Fruit fly (Drosophila melanogaster) whole organism, larva: ENCODE measurements around the gene kay.

ENCODE experiments used
- noc ChIP-seq: fragments of 200-800 bp; sonication (Bioruptor generic); optimal IDR thresholded peaks from 3 replicates; lab custom pipeline; 2019; ENCODE audit warnings: missing biosample characterization, mild to moderate bottlenecking, missing genetic modification characterization, moderate library complexity

The kay gene

dm6 chr3R:29786016-29786996, 20.5 kb downstream of the kay start:
- TF ChIP-seq noc (tag; lab: Kevin White, UChicago), result no peak

DNA sequence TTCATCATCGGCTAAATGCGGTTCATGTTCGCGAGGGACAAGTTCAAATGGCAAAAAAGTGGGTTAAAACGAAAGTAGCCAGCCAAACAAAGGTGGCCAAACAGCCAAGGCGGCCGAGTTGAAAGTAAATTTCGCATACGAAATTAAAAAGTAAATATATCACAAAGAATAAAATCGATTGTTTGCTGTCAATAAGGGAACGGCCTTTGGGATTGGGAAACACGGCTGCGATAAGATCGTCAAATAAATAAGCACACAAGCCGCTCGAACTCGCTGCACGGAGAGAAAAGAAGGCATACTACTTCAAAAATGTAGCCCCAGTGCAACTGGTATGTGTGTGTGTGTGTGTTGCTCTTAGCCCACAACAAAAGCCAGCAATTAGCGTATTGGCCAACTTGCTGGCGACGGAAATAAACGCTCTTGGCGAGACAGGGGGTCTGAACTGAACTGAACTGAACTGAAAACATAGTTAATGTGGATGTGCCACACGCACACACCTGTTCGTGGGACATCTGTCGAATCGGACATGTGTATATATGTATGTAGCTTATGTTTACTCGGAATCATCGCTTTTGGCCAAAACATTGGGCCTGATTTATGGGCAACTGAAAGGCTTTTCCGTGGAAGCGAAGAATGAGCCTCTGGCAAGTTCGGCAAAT, 22.2 kb downstream of the kay start:
- no peak for TF ChIP-seq noc (tag; lab: Kevin White, UChicago)

DNA sequence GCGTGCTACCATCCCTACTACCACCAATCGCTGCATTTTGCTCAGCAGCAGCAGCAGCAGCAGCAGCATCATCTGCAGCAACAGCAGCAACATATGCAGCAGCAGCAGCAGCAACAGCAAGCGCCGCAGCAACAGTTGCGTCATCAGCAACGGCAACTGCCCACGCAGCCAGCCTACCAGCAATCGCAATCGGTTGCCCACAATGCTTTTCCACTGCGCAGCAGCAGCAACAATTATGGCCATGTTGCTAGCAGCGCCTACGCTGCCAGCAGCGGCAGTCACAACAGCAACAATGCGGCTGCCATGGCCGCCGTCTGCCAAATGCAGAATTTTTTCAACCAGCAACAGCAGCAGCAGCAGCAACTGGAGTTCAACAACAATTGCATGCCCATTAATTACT, 24.4 kb downstream of the kay start:
- TF ChIP-seq noc (tag; lab: Kevin White, UChicago), result no peak

dm6 chr3R:29794161-29794882, 28.5 kb downstream of the kay start, which contains the start of gene sro:
Gene sro, plus strand, starts transcription at chr3R:29794597.
- no peak for TF ChIP-seq noc (tag; lab: Kevin White, UChicago)

DNA sequence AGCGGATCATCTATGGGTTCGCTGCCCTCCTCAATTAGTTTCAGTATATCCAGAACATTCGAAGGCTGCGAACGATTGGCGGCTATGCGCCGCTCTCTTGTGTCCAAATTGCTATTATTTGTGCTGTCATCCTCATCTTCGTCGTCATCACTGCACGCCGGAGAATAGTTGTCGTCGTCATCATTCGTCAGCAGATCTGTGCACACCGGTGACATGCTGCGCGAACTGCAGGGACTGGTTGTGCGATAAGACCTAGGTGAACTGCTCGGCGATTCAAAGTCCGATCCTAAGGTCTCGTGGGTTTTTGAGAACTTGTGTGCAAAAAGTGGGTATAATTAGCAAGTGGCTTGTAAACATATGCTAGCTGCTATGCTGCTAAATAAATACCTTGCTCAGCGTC, 31.4 kb downstream of the kay start:
- no peak for TF ChIP-seq noc (tag; lab: Kevin White, UChicago)

- TF ChIP-seq noc (tag; lab: Kevin White, UChicago), result peak; percentile 45
These were observed 33.3 kb downstream of the kay start, which contains the start of the genes Rnb and Drice for dm6 chr3R:29798966-29799680. Gene Rnb, minus strand, starts transcription at chr3R:29799354. Gene Drice, plus strand, starts transcription at chr3R:29799658.

DNA sequence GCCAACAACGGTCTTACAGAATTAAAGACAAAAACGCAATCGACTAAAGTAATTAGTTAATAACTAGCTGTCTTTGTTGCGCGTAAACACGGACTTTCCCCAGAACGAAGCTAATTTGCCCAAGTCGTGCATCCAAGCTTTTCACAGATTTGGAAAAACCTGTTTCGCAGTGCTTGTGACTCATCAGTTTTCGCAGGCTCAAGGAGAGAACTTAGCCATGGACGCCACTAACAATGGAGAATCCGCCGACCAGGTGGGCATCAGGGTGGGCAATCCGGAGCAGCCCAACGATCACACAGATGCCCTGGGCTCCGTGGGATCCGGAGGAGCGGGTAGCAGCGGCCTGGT, 33.9 kb downstream of the kay start:
- TF ChIP-seq noc (tag; lab: Kevin White, UChicago), result no peak

DNA sequence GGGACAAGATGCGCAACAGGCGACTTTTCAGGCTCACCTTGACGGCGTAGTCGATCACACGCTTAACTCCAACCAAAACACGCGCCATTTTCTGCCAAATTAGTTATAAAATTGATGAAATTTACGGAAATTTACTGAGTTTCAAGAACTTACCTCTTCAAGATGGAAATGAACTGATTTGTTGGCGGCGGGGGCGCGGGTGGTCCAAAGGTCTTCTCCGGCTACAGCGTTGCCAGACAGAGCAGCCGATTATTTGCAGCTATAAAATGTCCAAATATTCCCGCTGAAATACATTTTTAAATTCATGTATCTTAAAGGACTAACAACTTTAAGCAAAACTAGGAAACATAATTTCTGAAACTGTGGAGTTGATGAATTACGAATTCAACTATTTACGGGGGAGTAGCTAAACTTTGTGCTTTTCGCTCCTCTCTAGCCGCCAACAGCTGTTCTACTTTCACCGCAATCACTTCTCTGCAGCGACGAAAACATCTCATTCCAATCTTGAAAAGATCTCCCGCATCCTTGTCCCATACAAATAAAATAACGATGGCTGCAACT, 37.0 kb downstream of the kay start, which contains the start of the genes Etfb and CG7789:
Gene Etfb, minus strand, starts transcription at position 193 of the 561 bp plus-strand sequence.
Gene CG7789, plus strand, starts transcription at position 444 of the 561 bp plus-strand sequence.
- TF ChIP-seq noc (tag; lab: Kevin White, UChicago), result peak; percentile 58

- TF ChIP-seq noc (tag; lab: Kevin White, UChicago), result no peak
These were observed 41.0 kb downstream of the kay start, which contains the start of the genes ca and ncd for dm6 chr3R:29806682-29807393. Gene ca, plus strand, starts transcription at chr3R:29806811. Gene ncd, minus strand, starts transcription at chr3R:29807127.

- TF ChIP-seq noc (tag; lab: Kevin White, UChicago), result no peak
These were observed 50.5 kb downstream of the kay start, which contains the start of gene Vps16B for dm6 chr3R:29816266-29816665. Gene Vps16B, minus strand, starts transcription at chr3R:29816451.

DNA sequence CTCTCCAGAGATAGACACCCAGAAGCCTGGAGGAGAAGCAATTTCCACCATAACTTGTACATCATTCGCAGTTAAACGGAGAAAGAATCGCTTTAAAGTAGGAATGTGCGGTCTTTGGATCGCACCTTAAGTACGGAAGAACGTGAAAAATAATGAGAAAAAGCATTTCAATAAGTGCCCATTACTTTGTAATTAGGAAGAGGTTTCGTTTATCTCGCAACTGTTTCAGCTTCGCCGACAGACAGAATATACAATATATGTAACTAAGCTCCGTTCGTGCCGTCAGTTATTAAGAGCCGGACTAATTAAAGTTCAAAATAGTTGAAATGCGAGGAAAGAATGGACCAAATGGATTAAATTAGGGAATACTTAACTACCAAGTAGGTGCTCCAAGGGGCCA, 51.9 kb downstream of the kay start, which contains the start of gene CG7829:
Gene CG7829, minus strand, starts transcription at position 101 of the 400 bp plus-strand sequence.
- no peak for TF ChIP-seq noc (tag; lab: Kevin White, UChicago)

- TF ChIP-seq noc (tag; lab: Kevin White, UChicago), result no peak
These were observed 52.9 kb downstream of the kay start, which contains the start of gene neo for dm6 chr3R:29818434-29819268. Gene neo, plus strand, starts transcription at chr3R:29819131.
